Worm (Caenorhabditis elegans): Measurements from ENCODE around the gene C42D4.13.

C42D4.13 gene

ce11 chrIV:7188528-7189422 lies 845 bp upstream of the C42D4.13 start, which contains the start of gene srlf-7 (continued):
- TF ChIP-seq F33H1.4 (GFP tag; IDR thresholded peaks at IDR 0.05) (no peak), nhr-120 (GFP tag; IDR thresholded peaks at IDR 0.05) (no peak), gei-17 (GFP tag; optimal IDR thresholded peaks at IDR 0.05) (no peak), tlf-1 (GFP tag; optimal IDR thresholded peaks at IDR 0.05) (no peak), lin-26 (GFP tag; IDR thresholded peaks at IDR 0.05) (no peak), ccch-3 (GFP tag; optimal IDR thresholded peaks at IDR 0.05) (no peak), rec-8 (tag; optimal IDR thresholded peaks at IDR 0.05) (no peak), madf-6 (GFP tag; IDR thresholded peaks at IDR 0.05) (no peak), zim-3 (tag; optimal IDR thresholded peaks at IDR 0.05) (no peak), Y56A3A.18 (GFP tag; IDR thresholded peaks at IDR 0.05) (no peak), Y67H2A.10 (GFP tag; conservative IDR thresholded peaks at IDR 0.05) (no peak), xnd-1 (tag; optimal IDR thresholded peaks at IDR 0.05) (no peak), ceh-91 (GFP tag; IDR thresholded peaks at IDR 0.05) (no peak), B0336.3 (GFP tag; IDR thresholded peaks at IDR 0.05) (no peak), rpc-1 (optimal IDR thresholded peaks at IDR 0.05) (no peak), rpc-1 (tag; optimal IDR thresholded peaks at IDR 0.05) (no peak), F37B4.10 (GFP tag; IDR thresholded peaks at IDR 0.05) (no peak), unc-62 (GFP tag; optimal IDR thresholded peaks at IDR 0.05) (peak; percentile 81), madf-10 (tag; optimal IDR thresholded peaks at IDR 0.05) (peak; percentile 13), nfya-1 (tag; optimal IDR thresholded peaks at IDR 0.05; ENCODE audit: borderline replicate concordance, insufficient read depth) (no peak), ceh-58 (GFP tag; IDR thresholded peaks at IDR 0.05) (no peak), F52B5.7 (tag; optimal IDR thresholded peaks at IDR 0.05) (no peak), lsl-1 (GFP tag; optimal IDR thresholded peaks at IDR 0.05) (no peak), ZK185.1 (tag; optimal IDR thresholded peaks at IDR 0.05; ENCODE audit: poor library complexity, severe bottlenecking) (peak; percentile 7), bed-1 (GFP tag; IDR thresholded peaks at IDR 0.05) (no peak), Y79H2A.3 (GFP tag; conservative IDR thresholded peaks at IDR 0.05) (no peak), F57A8.1 (GFP tag; optimal IDR thresholded peaks at IDR 0.05) (no peak), nhr-90 (tag; optimal IDR thresholded peaks at IDR 0.05) (no peak), B0261.1 (tag; optimal IDR thresholded peaks at IDR 0.05) (no peak), T07F8.4 (tag; optimal IDR thresholded peaks at IDR 0.05) (no peak), ztf-28 (GFP tag; IDR thresholded peaks at IDR 0.05) (no peak), mel-28 (tag; optimal IDR thresholded peaks at IDR 0.05; ENCODE audit: borderline replicate concordance) (no peak), Y95B8A.8 (GFP tag; IDR thresholded peaks at IDR 0.05) (no peak), C17E4.6 (GFP tag; IDR thresholded peaks at IDR 0.05) (no peak), mcd-1 (GFP tag; IDR thresholded peaks at IDR 0.05) (no peak), pbrm-1 (GFP tag; IDR thresholded peaks at IDR 0.05) (no peak), hlh-12 (tag; optimal IDR thresholded peaks at IDR 0.05) (no peak), ceh-100 (GFP tag; IDR thresholded peaks at IDR 0.05) (no peak), chd-7 (tag; optimal IDR thresholded peaks at IDR 0.05) (no peak), bed-2 (GFP tag; IDR thresholded peaks at IDR 0.05) (no peak), madf-8 (GFP tag; conservative IDR thresholded peaks at IDR 0.05) (no peak), ztf-26 (tag; optimal IDR thresholded peaks at IDR 0.05) (peak; percentile 31), lin-40 (tag; optimal IDR thresholded peaks at IDR 0.05) (peak; percentile 63), lin-54 (GFP tag; optimal IDR thresholded peaks at IDR 0.05) (peak; percentile 11), madf-3 (GFP tag; IDR thresholded peaks at IDR 0.05) (no peak), nhr-80 (tag; optimal IDR thresholded peaks at IDR 0.05) (peak; percentile 96)
